Worm (Caenorhabditis elegans) whole organism, late embryonic: Measurements from ENCODE around the gene Y48A6C.4.

Experiments
- C08G9.2 ChIP-seq: sonication (generic microtip); optimal IDR thresholded peaks from 2 replicates; lab custom pipeline; 2016; ENCODE audit warnings: mild to moderate bottlenecking, missing genetic modification characterization, moderate library complexity, missing compliant biosample characterization
- F13H6.1 ChIP-seq: sonication (generic microtip); optimal IDR thresholded peaks from 2 replicates; lab custom pipeline; 2016; ENCODE audit warnings: missing genetic modification characterization, missing compliant biosample characterization
- K02D7.2 ChIP-seq: sonication (generic microtip); optimal IDR thresholded peaks from 2 replicates; lab custom pipeline; 2017; ENCODE audit warnings: mild to moderate bottlenecking, missing genetic modification characterization, missing compliant biosample characterization
- K09A11.1 ChIP-seq: sonication (generic microtip); optimal IDR thresholded peaks from 2 replicates; lab custom pipeline; 2017; ENCODE audit warnings: antibody characterized with exemption, mild to moderate bottlenecking, missing genetic modification characterization, missing compliant biosample characterization; ENCODE audit not compliant: insufficient read depth
- T23F11.4 ChIP-seq: fragments of 200-800 bp; sonication (Bioruptor generic); optimal IDR thresholded peaks from 2 replicates; lab custom pipeline; 2018; ENCODE audit warnings: mild to moderate bottlenecking, missing genetic modification characterization, missing compliant biosample characterization
- ahr-1 ChIP-seq: sonication (generic microtip); optimal IDR thresholded peaks from 2 replicates; lab custom pipeline; 2016; ENCODE audit warnings: missing genetic modification characterization, missing compliant biosample characterization
- ceh-18 ChIP-seq: sonication (generic microtip); optimal IDR thresholded peaks from 2 replicates; lab custom pipeline; 2016; ENCODE audit warnings: missing genetic modification characterization, missing compliant biosample characterization
- ceh-19 ChIP-seq: fragments of 200-800 bp; sonication (Bioruptor generic); optimal IDR thresholded peaks from 2 replicates; lab custom pipeline; 2018; ENCODE audit warnings: mild to moderate bottlenecking, missing genetic modification characterization, missing compliant biosample characterization
- ceh-2 ChIP-seq: sonication (generic microtip); optimal IDR thresholded peaks from 2 replicates; lab custom pipeline; 2016; ENCODE audit warnings: missing genotype, missing genetic modification characterization, missing compliant biosample characterization
- ceh-24 ChIP-seq: sonication (generic microtip); optimal IDR thresholded peaks from 2 replicates; lab custom pipeline; 2016; ENCODE audit warnings: mild to moderate bottlenecking, missing genetic modification characterization, missing compliant biosample characterization
- ceh-30 ChIP-seq: fragments of 150-350 bp; optimal IDR thresholded peaks from 2 replicates; lab custom pipeline; 2014; ENCODE audit warnings: missing biosample characterization, missing genetic modification characterization
- ceh-34 ChIP-seq: sonication (generic microtip); optimal IDR thresholded peaks from 2 replicates; lab custom pipeline; 2016; ENCODE audit warnings: mild to moderate bottlenecking, missing genetic modification characterization, missing compliant biosample characterization
- ceh-45 ChIP-seq: fragments of 200-800 bp; sonication (Bioruptor generic); IDR thresholded peaks from 2 replicates; pipeline ENCODE4 v1.3.6; 2022; ENCODE audit warnings: missing genetic modification reagents, missing genetic modification characterization, missing compliant biosample characterization
- ceh-48 ChIP-seq: sonication (generic microtip); optimal IDR thresholded peaks from 2 replicates; lab custom pipeline; 2016; ENCODE audit warnings: missing genetic modification characterization, inconsistent platforms, missing compliant biosample characterization
- ceh-6 ChIP-seq: fragments of 200-800 bp; sonication (Bioruptor generic); optimal IDR thresholded peaks from 2 replicates; lab custom pipeline; 2018; ENCODE audit warnings: mild to moderate bottlenecking, missing genetic modification characterization, missing compliant biosample characterization
- ceh-9 ChIP-seq: sonication (generic microtip); optimal IDR thresholded peaks from 2 replicates; lab custom pipeline; 2016; ENCODE audit warnings: mild to moderate bottlenecking, missing genetic modification characterization, inconsistent platforms, missing compliant biosample characterization
- che-1 ChIP-seq: sonication (generic microtip); optimal IDR thresholded peaks from 2 replicates; lab custom pipeline; 2016; ENCODE audit warnings: mild to moderate bottlenecking, missing genetic modification characterization, missing compliant biosample characterization
- dmd-4 ChIP-seq: sonication (generic microtip); optimal IDR thresholded peaks from 2 replicates; lab custom pipeline; 2016; ENCODE audit warnings: borderline replicate concordance, missing genetic modification characterization, missing compliant biosample characterization
- elt-2 ChIP-seq: sonication (generic microtip); optimal IDR thresholded peaks from 2 replicates; lab custom pipeline; 2016; ENCODE audit warnings: missing genetic modification reagents, missing genetic modification characterization, missing compliant biosample characterization
- elt-4 ChIP-seq: sonication (generic microtip); optimal IDR thresholded peaks from 2 replicates; lab custom pipeline; 2016; ENCODE audit warnings: missing genetic modification characterization, missing compliant biosample characterization
- ets-4 ChIP-seq: sonication (generic microtip); optimal IDR thresholded peaks from 2 replicates; lab custom pipeline; 2016; ENCODE audit warnings: missing genetic modification characterization, missing compliant biosample characterization
- eyg-1 ChIP-seq: sonication (generic microtip); optimal IDR thresholded peaks from 2 replicates; lab custom pipeline; 2016; ENCODE audit warnings: missing genotype, missing genetic modification characterization, missing compliant biosample characterization
- fkh-6 ChIP-seq: sonication (generic microtip); optimal IDR thresholded peaks from 2 replicates; lab custom pipeline; 2016; ENCODE audit warnings: missing genetic modification characterization, missing compliant biosample characterization
- hlh-30 ChIP-seq: sonication (generic microtip); optimal IDR thresholded peaks from 2 replicates; lab custom pipeline; 2017; ENCODE audit warnings: antibody characterized with exemption, missing genetic modification characterization, missing compliant biosample characterization; ENCODE audit not compliant: insufficient read depth
- hlh-6 ChIP-seq: sonication (generic microtip); optimal IDR thresholded peaks from 2 replicates; lab custom pipeline; 2016; ENCODE audit warnings: missing genotype, missing genetic modification characterization, missing compliant biosample characterization
- hlh-8 ChIP-seq: sonication (generic microtip); optimal IDR thresholded peaks from 2 replicates; lab custom pipeline; 2016; ENCODE audit warnings: missing genotype, missing genetic modification characterization, missing compliant biosample characterization
- lim-6 ChIP-seq: sonication (generic microtip); optimal IDR thresholded peaks from 2 replicates; lab custom pipeline; 2016; ENCODE audit warnings: missing genetic modification characterization, missing compliant biosample characterization
- nfya-1 ChIP-seq: sonication (generic microtip); optimal IDR thresholded peaks from 2 replicates; lab custom pipeline; 2017; ENCODE audit warnings: missing genetic modification characterization, mild to moderate bottlenecking, missing compliant biosample characterization, antibody characterized with exemption, moderate library complexity
- nhr-11 ChIP-seq: fragments of 150-350 bp; optimal IDR thresholded peaks from 2 replicates; lab custom pipeline; 2014; ENCODE audit warnings: missing biosample characterization, missing genetic modification characterization
- npax-4 ChIP-seq: sonication (generic microtip); optimal IDR thresholded peaks from 2 replicates; lab custom pipeline; 2016; ENCODE audit warnings: missing genetic modification characterization, missing compliant biosample characterization
- pag-3 ChIP-seq: sonication (generic microtip); optimal IDR thresholded peaks from 2 replicates; lab custom pipeline; 2016; ENCODE audit warnings: missing compliant biosample characterization, missing genetic modification characterization, borderline replicate concordance
- pha-4 ChIP-seq: fragments of 150-350 bp; optimal IDR thresholded peaks from 2 replicates; lab custom pipeline; 2018; ENCODE audit warnings: missing biosample characterization, missing genetic modification reagents, missing genetic modification characterization
- pqm-1 ChIP-seq: sonication (generic microtip); optimal IDR thresholded peaks from 2 replicates; lab custom pipeline; 2016; ENCODE audit warnings: missing genetic modification characterization, missing compliant biosample characterization
- pros-1 ChIP-seq: fragments of 150-350 bp; optimal IDR thresholded peaks from 2 replicates; lab custom pipeline; 2014; ENCODE audit warnings: missing biosample characterization, missing genetic modification reagents, missing genetic modification characterization
- ref-2 ChIP-seq: sonication (generic microtip); optimal IDR thresholded peaks from 2 replicates; lab custom pipeline; 2016; ENCODE audit warnings: missing genetic modification characterization, missing compliant biosample characterization
- sdc-2 ChIP-seq: sonication (generic microtip); optimal IDR thresholded peaks from 2 replicates; lab custom pipeline; 2016; ENCODE audit warnings: missing genotype, missing genetic modification characterization, missing compliant biosample characterization
- sox-2 ChIP-seq: fragments of 200-800 bp; sonication (Bioruptor generic); IDR thresholded peaks from 2 replicates; pipeline ENCODE4 v1.3.6; 2022; ENCODE audit warnings: missing genetic modification reagents, missing genetic modification characterization, missing compliant biosample characterization
- sox-4 ChIP-seq: sonication (generic microtip); optimal IDR thresholded peaks from 2 replicates; lab custom pipeline; 2017; ENCODE audit warnings: mild to moderate bottlenecking, missing genetic modification characterization, inconsistent platforms, missing compliant biosample characterization
- syd-9 ChIP-seq: sonication (generic microtip); optimal IDR thresholded peaks from 2 replicates; lab custom pipeline; 2016; ENCODE audit warnings: mild to moderate bottlenecking, missing genetic modification characterization, moderate library complexity, missing compliant biosample characterization
- tbx-2 ChIP-seq: sonication (generic microtip); optimal IDR thresholded peaks from 2 replicates; lab custom pipeline; 2016; ENCODE audit warnings: missing genetic modification characterization, missing compliant biosample characterization
- tbx-7 ChIP-seq: sonication (generic microtip); optimal IDR thresholded peaks from 2 replicates; lab custom pipeline; 2016; ENCODE audit warnings: missing genotype, missing genetic modification characterization, missing compliant biosample characterization
- ttx-3 ChIP-seq: sonication (generic microtip); optimal IDR thresholded peaks from 2 replicates; lab custom pipeline; 2016; ENCODE audit warnings: missing genetic modification reagents, missing genetic modification characterization, missing compliant biosample characterization
- unc-42 ChIP-seq: sonication (generic microtip); optimal IDR thresholded peaks from 2 replicates; lab custom pipeline; 2016; ENCODE audit warnings: missing genotype, missing genetic modification characterization, missing compliant biosample characterization
- unc-86 ChIP-seq: sonication (generic microtip); optimal IDR thresholded peaks from 2 replicates; lab custom pipeline; 2016; ENCODE audit warnings: missing genetic modification characterization, missing compliant biosample characterization
- zip-5 ChIP-seq: sonication (generic microtip); optimal IDR thresholded peaks from 2 replicates; lab custom pipeline; 2016; ENCODE audit warnings: missing genetic modification characterization, missing compliant biosample characterization

The Y48A6C.4 gene

ce11 chrIII:11141791-11142490 is 22.3 kb downstream of the Y48A6C.4 start, which contains the start of the genes Y47D3A.1 and pola-1 (continued):
- peak; percentile 47 for TF ChIP-seq ttx-3 (tag; lab: Kevin White, UChicago)
- TF ChIP-seq hlh-8 (tag; lab: Kevin White, UChicago) = peak; percentile 67
- peak; percentile 55 for TF ChIP-seq unc-42
- TF ChIP-seq eyg-1 (tag; lab: Kevin White, UChicago) = no peak
- TF ChIP-seq pag-3 (tag; lab: Kevin White, UChicago) = no peak
- no peak for TF ChIP-seq K09A11.1 (tag; lab: Kevin White, UChicago)
- TF ChIP-seq K02D7.2 = no peak
- no peak for TF ChIP-seq sox-4 (tag; lab: Kevin White, UChicago)
- TF ChIP-seq ceh-9 (tag; lab: Kevin White, UChicago) = no peak
- TF ChIP-seq ahr-1 (tag; lab: Kevin White, UChicago) = peak; percentile 56
- TF ChIP-seq dmd-4 (tag; lab: Kevin White, UChicago) = peak; percentile 36
- TF ChIP-seq ceh-48 = no peak
- TF ChIP-seq pha-4 = no peak
- TF ChIP-seq npax-4 = no peak
- TF ChIP-seq che-1 = peak; percentile 13
- TF ChIP-seq pros-1 (tag; lab: Kevin White, UChicago) = peak; percentile 38
- TF ChIP-seq ceh-18 = peak; percentile 24
- no peak for TF ChIP-seq syd-9 (tag; lab: Kevin White, UChicago)
- peak; percentile 49 for TF ChIP-seq unc-86 (tag; lab: Kevin White, UChicago)
- TF ChIP-seq ceh-45 (GFP tag; lab: Robert Waterston, UW) = no peak
- TF ChIP-seq ceh-19 (GFP tag; lab: Kevin White, UChicago) = no peak
- TF ChIP-seq ceh-30 (tag; lab: Kevin White, UChicago) = no peak
- TF ChIP-seq nhr-11 = no peak
- TF ChIP-seq fkh-6 (tag; lab: Kevin White, UChicago) = no peak
- peak; percentile 89 for TF ChIP-seq tbx-2
- TF ChIP-seq sox-2 (GFP tag; lab: Robert Waterston, UW) = no peak
- peak; percentile 87 for TF ChIP-seq ref-2 (tag; lab: Kevin White, UChicago)
- TF ChIP-seq F13H6.1 (tag; lab: Kevin White, UChicago) = peak; percentile 49

- peak; percentile 58 for TF ChIP-seq elt-4 (tag; lab: Kevin White, UChicago)
- no peak for TF ChIP-seq nfya-1 (tag; lab: Kevin White, UChicago)
- TF ChIP-seq sox-4 (tag; lab: Kevin White, UChicago) = no peak
- no peak for TF ChIP-seq ceh-9 (tag; lab: Kevin White, UChicago)
- TF ChIP-seq hlh-8 (tag; lab: Kevin White, UChicago) = no peak
- TF ChIP-seq unc-86 (tag; lab: Kevin White, UChicago) = no peak
- TF ChIP-seq elt-2 (tag; lab: Kevin White, UChicago) = no peak
- no peak for TF ChIP-seq ets-4 (tag; lab: Kevin White, UChicago)
- no peak for TF ChIP-seq hlh-30 (tag; lab: Kevin White, UChicago)
- peak; percentile 10 for TF ChIP-seq C08G9.2 (tag; lab: Kevin White, UChicago)
- no peak for TF ChIP-seq ceh-19 (GFP tag; lab: Kevin White, UChicago)
- no peak for TF ChIP-seq pqm-1
- TF ChIP-seq hlh-6 (tag; lab: Kevin White, UChicago) = no peak
Measured at ce11 chrIII:11142908-11143307, 23.3 kb downstream of the Y48A6C.4 start.

ce11 chrIII:11149254-11149876 is 29.8 kb downstream of the Y48A6C.4 start:
- no peak for TF ChIP-seq ceh-34
- no peak for TF ChIP-seq tbx-7 (tag; lab: Kevin White, UChicago)
- TF ChIP-seq ceh-6 (GFP tag; lab: Kevin White, UChicago) = no peak
- TF ChIP-seq ceh-9 (tag; lab: Kevin White, UChicago) = no peak
- no peak for TF ChIP-seq lim-6 (tag; lab: Kevin White, UChicago)
- TF ChIP-seq ceh-2 (tag; lab: Kevin White, UChicago) = no peak
- TF ChIP-seq T23F11.4 = no peak
- no peak for TF ChIP-seq zip-5
- no peak for TF ChIP-seq ceh-24 (tag; lab: Kevin White, UChicago)
- TF ChIP-seq ceh-30 (tag; lab: Kevin White, UChicago) = no peak
- no peak for TF ChIP-seq ceh-45 (GFP tag; lab: Robert Waterston, UW)
- TF ChIP-seq ets-4 (tag; lab: Kevin White, UChicago) = no peak
- no peak for TF ChIP-seq sdc-2 (tag; lab: Kevin White, UChicago)
- no peak for TF ChIP-seq K09A11.1 (tag; lab: Kevin White, UChicago)
- no peak for TF ChIP-seq ceh-48
